Fruit fly (Drosophila melanogaster): Measurements from ENCODE around the gene sty.

Gene sty

dm6 chr3L:3436838-3437663 is 12.3 kb upstream of the sty start (continued):
- TF ChIP-seq Antp (GFP tag; optimal IDR thresholded peaks at IDR 0.05): no peak
- no peak for TF ChIP-seq CG6813 (GFP tag; optimal IDR thresholded peaks at IDR 0.05)
- peak; percentile 76 for TF ChIP-seq dmrt99B (tag; optimal IDR thresholded peaks at IDR 0.05)
- no peak for TF ChIP-seq CG3995 (GFP tag; optimal IDR thresholded peaks at IDR 0.05)
- peak; percentile 19 for TF ChIP-seq HHEX (GFP tag; optimal IDR thresholded peaks at IDR 0.05)
- no peak for TF ChIP-seq Side (GFP tag; optimal IDR thresholded peaks at IDR 0.05)
- peak; percentile 36 for TF ChIP-seq Rfx (GFP tag; IDR thresholded peaks at IDR 0.05)
- TF ChIP-seq CG15696 (tag; optimal IDR thresholded peaks at IDR 0.05): no peak
- no peak for TF ChIP-seq Ravus (GFP tag; IDR thresholded peaks at IDR 0.05)
- peak; percentile 19 for TF ChIP-seq gsb-n (tag; optimal IDR thresholded peaks at IDR 0.05)
- no peak for TF ChIP-seq CG34376 (GFP tag; optimal IDR thresholded peaks at IDR 0.05)
- TF ChIP-seq CG16863 (GFP tag; optimal IDR thresholded peaks at IDR 0.05): no peak
- no peak for TF ChIP-seq zen2 (GFP tag; IDR thresholded peaks at IDR 0.05; ENCODE audit: partially characterized antibody)
- no peak for TF ChIP-seq CG5245 (GFP tag; optimal IDR thresholded peaks at IDR 0.05)
- TF ChIP-seq ATbp (GFP tag; optimal IDR thresholded peaks at IDR 0.05): peak; percentile 40
- peak; percentile 58 for TF ChIP-seq lab (GFP tag; optimal IDR thresholded peaks at IDR 0.05)
- TF ChIP-seq gt (GFP tag; IDR thresholded peaks at IDR 0.05): no peak
- no peak for TF ChIP-seq CG6683 (GFP tag; optimal IDR thresholded peaks at IDR 0.05)
- TF ChIP-seq CG18476 (GFP tag; optimal IDR thresholded peaks at IDR 0.05): no peak
- TF ChIP-seq eyg (GFP tag; optimal IDR thresholded peaks at IDR 0.05): no peak
- no peak for TF ChIP-seq bowl (GFP tag; IDR thresholded peaks at IDR 0.05)
- no peak for TF ChIP-seq unc-4 (GFP tag; IDR thresholded peaks at IDR 0.05; ENCODE audit: partially characterized antibody)
- TF ChIP-seq Poxn (GFP tag; IDR thresholded peaks at IDR 0.05): no peak
- TF ChIP-seq Awh (GFP tag; IDR thresholded peaks at IDR 0.05): no peak
- TF ChIP-seq nerfin-2 (GFP tag; IDR thresholded peaks at IDR 0.05; ENCODE audit: partially characterized antibody): no peak
- TF ChIP-seq CG11723 (GFP tag; optimal IDR thresholded peaks at IDR 0.05): no peak
- peak; percentile 57 for TF ChIP-seq CG17385 (GFP tag; optimal IDR thresholded peaks at IDR 0.05)
- TF ChIP-seq chif (GFP tag; optimal IDR thresholded peaks at IDR 0.05): no peak
- TF ChIP-seq btn (GFP tag; optimal IDR thresholded peaks at IDR 0.05): no peak
- no peak for TF ChIP-seq ken (GFP tag; IDR thresholded peaks at IDR 0.05)
- TF ChIP-seq CTCF (GFP tag; optimal IDR thresholded peaks at IDR 0.05): no peak
- no peak for TF ChIP-seq CG17612 (GFP tag; IDR thresholded peaks at IDR 0.05)
- peak; percentile 70; the same call in 2 of the 3 replicates for TF ChIP-seq dysf (GFP tag; IDR thresholded peaks at IDR 0.05)
- no peak for TF ChIP-seq CG4617 (GFP tag; optimal IDR thresholded peaks at IDR 0.05; ENCODE audit: borderline replicate concordance)
- peak; percentile 38 for TF ChIP-seq CG17359 (tag; optimal IDR thresholded peaks at IDR 0.05)
- no peak for TF ChIP-seq h (optimal IDR thresholded peaks at IDR 0.05)
- TF ChIP-seq dan (GFP tag; IDR thresholded peaks at IDR 0.05): no peak
- TF ChIP-seq cad (GFP tag; optimal IDR thresholded peaks at IDR 0.05): no peak
- no peak for TF ChIP-seq vfl (GFP tag; optimal IDR thresholded peaks at IDR 0.05)
- peak; percentile 38 for TF ChIP-seq CG2120 (GFP tag; optimal IDR thresholded peaks at IDR 0.05)
- peak; percentile 79 for TF ChIP-seq CG11504 (tag; optimal IDR thresholded peaks at IDR 0.05)
- TF ChIP-seq grau (tag; optimal IDR thresholded peaks at IDR 0.05): peak; percentile 80
- no peak for TF ChIP-seq CG4707 (GFP tag; optimal IDR thresholded peaks at IDR 0.05)
- no peak for TF ChIP-seq slou (GFP tag; optimal IDR thresholded peaks at IDR 0.05)
- no peak for TF ChIP-seq crp (GFP tag; optimal IDR thresholded peaks at IDR 0.05)
- TF ChIP-seq CG8281 (tag; optimal IDR thresholded peaks at IDR 0.05): no peak
- TF ChIP-seq ttk (GFP tag; IDR thresholded peaks at IDR 0.05): no peak
- TF ChIP-seq Spps (tag; optimal IDR thresholded peaks at IDR 0.05): no peak
- no peak for TF ChIP-seq CG18764 (GFP tag; optimal IDR thresholded peaks at IDR 0.05)
- no peak for TF ChIP-seq Camta (GFP tag; optimal IDR thresholded peaks at IDR 0.05)
- no peak for TF ChIP-seq CG11247 (GFP tag; IDR thresholded peaks at IDR 0.05)
